Fruit fly (Drosophila melanogaster) whole organism, embryonic: Measurements from ENCODE around the gene CG31161.

Experiments
- Atf6 ChIP-seq: fragments of 200-800 bp; sonication (Bioruptor generic); IDR thresholded peaks from 2 replicates; pipeline ENCODE4 v1.3.6; 2022; ENCODE audit warnings: missing biosample characterization, missing genetic modification characterization
- CG10274 ChIP-seq: fragments of 200-800 bp; sonication (Bioruptor generic); optimal IDR thresholded peaks from 3 replicates; lab custom pipeline; 2017; ENCODE audit warnings: missing biosample characterization, mild to moderate bottlenecking, missing genetic modification characterization
- CG12155 ChIP-seq: fragments of 200-800 bp; sonication (Bioruptor generic); optimal IDR thresholded peaks from 3 replicates; lab custom pipeline; 2016; ENCODE audit warnings: missing biosample characterization, missing genetic modification characterization
- CG12769 ChIP-seq: fragments of 200-800 bp; sonication (Bioruptor generic); optimal IDR thresholded peaks from 2 replicates; lab custom pipeline; 2019; ENCODE audit warnings: missing biosample characterization, mild to moderate bottlenecking, missing genetic modification characterization, moderate library complexity
- CG12942 ChIP-seq: fragments of 200-800 bp; sonication (Bioruptor generic); optimal IDR thresholded peaks from 3 replicates; lab custom pipeline; 2016; ENCODE audit warnings: missing biosample characterization, missing genetic modification characterization
- CG14014 ChIP-seq: fragments of 200-800 bp; sonication (Bioruptor generic); IDR thresholded peaks from 2 replicates; pipeline ENCODE4 v1.3.6; 2022; ENCODE audit warnings: missing biosample characterization, missing genetic modification characterization
- CG15269 ChIP-seq: fragments of 200-800 bp; sonication (Bioruptor generic); optimal IDR thresholded peaks from 2 replicates; lab custom pipeline; 2018; ENCODE audit warnings: missing biosample characterization, mild to moderate bottlenecking, missing genetic modification characterization, moderate library complexity
- CG17186 ChIP-seq: fragments of 200-800 bp; sonication (Bioruptor generic); optimal IDR thresholded peaks from 3 replicates; lab custom pipeline; 2017; ENCODE audit warnings: missing biosample characterization, missing genetic modification reagents, missing genetic modification characterization
- CG17385 ChIP-seq: fragments of 200-800 bp; sonication (Bioruptor generic); optimal IDR thresholded peaks from 3 replicates; lab custom pipeline; 2018; ENCODE audit warnings: missing biosample characterization, mild to moderate bottlenecking, missing genetic modification characterization
- CG2678 ChIP-seq: fragments of 200-800 bp; sonication (Bioruptor generic); optimal IDR thresholded peaks from 3 replicates; lab custom pipeline; 2019; ENCODE audit warnings: missing biosample characterization, mild to moderate bottlenecking, missing genetic modification characterization, moderate library complexity
- CG30403 ChIP-seq: fragments of 200-800 bp; sonication (Bioruptor generic); optimal IDR thresholded peaks from 3 replicates; lab custom pipeline; 2016; ENCODE audit warnings: missing biosample characterization, missing genetic modification characterization
- CG32767 ChIP-seq: fragments of 200-800 bp; sonication (Bioruptor generic); IDR thresholded peaks from 2 replicates; pipeline ENCODE4 v1.3.6; 2022; ENCODE audit warnings: missing biosample characterization, missing genetic modification characterization
- CG8290 ChIP-seq, 3 experiments: fragments of 200-800 bp; sonication (Bioruptor generic); optimal IDR thresholded peaks; 2 replicates each; lab custom pipeline; 2016 to 2019; ENCODE audit warnings: missing biosample characterization in 3 of 3, missing genetic modification characterization in 3 of 3, mild to moderate bottlenecking in 2 of 3, moderate library complexity in 1 of 3
- CG9817 ChIP-seq: fragments of 200-800 bp; sonication (Bioruptor generic); optimal IDR thresholded peaks from 2 replicates; lab custom pipeline; 2018; ENCODE audit warnings: missing biosample characterization, mild to moderate bottlenecking, missing genetic modification characterization, moderate library complexity
- Chrac-16 ChIP-seq: fragments of 200-800 bp; sonication (Bioruptor generic); optimal IDR thresholded peaks from 3 replicates; lab custom pipeline; 2016; ENCODE audit warnings: missing biosample characterization, missing genetic modification characterization
- Eip74EF ChIP-seq, 2 experiments: fragments of 200-800 bp in 1 of 2; fragments of >200 bp in 1 of 2; sonication (Bioruptor generic) in 1 of 2; optimal IDR thresholded peaks; 2 replicates each; lab custom pipeline; 2017 to 2019; ENCODE audit warnings: missing biosample characterization in 2 of 2, missing genetic modification characterization in 2 of 2, mild to moderate bottlenecking in 1 of 2, moderate library complexity in 1 of 2
- H2.0 ChIP-seq: fragments of 200-800 bp; sonication (Bioruptor generic); IDR thresholded peaks from 2 replicates; pipeline ENCODE4 v1.3.6; 2022; ENCODE audit warnings: missing biosample characterization, missing genetic modification characterization
- HLH3B ChIP-seq: fragments of 200-800 bp; sonication (Bioruptor generic); IDR thresholded peaks from 2 replicates; pipeline ENCODE4 v1.3.6; 2022; ENCODE audit warnings: missing biosample characterization, missing genetic modification characterization
- Hr3 ChIP-seq: fragments of 200-800 bp; sonication (Bioruptor generic); optimal IDR thresholded peaks from 3 replicates; lab custom pipeline; 2016; ENCODE audit warnings: missing biosample characterization, missing genetic modification characterization
- Hr51 ChIP-seq, 2 experiments: fragments of 200-800 bp; sonication (Bioruptor generic); optimal IDR thresholded peaks; 2 replicates in 1 of 2; 3 replicates in 1 of 2; lab custom pipeline; 2016 to 2018; ENCODE audit warnings: missing biosample characterization in 2 of 2, missing genetic modification characterization in 2 of 2, mild to moderate bottlenecking in 1 of 2, moderate library complexity in 1 of 2
- Hsf ChIP-seq: fragments of 200-800 bp; sonication (Bioruptor generic); optimal IDR thresholded peaks from 3 replicates; lab custom pipeline; 2016; ENCODE audit warnings: missing biosample characterization, missing genetic modification characterization
- MBD-R2 ChIP-seq: fragments of 200-800 bp; sonication (Bioruptor generic); IDR thresholded peaks from 2 replicates; pipeline ENCODE4 v1.3.6; 2022; ENCODE audit warnings: missing biosample characterization, missing genetic modification characterization
- Oli ChIP-seq: fragments of 200-800 bp; sonication (Bioruptor generic); optimal IDR thresholded peaks from 2 replicates; lab custom pipeline; 2018; ENCODE audit warnings: missing biosample characterization, mild to moderate bottlenecking, missing genetic modification characterization, moderate library complexity
- PHDP ChIP-seq: fragments of 200-800 bp; sonication (Bioruptor generic); optimal IDR thresholded peaks from 3 replicates; lab custom pipeline; 2018; ENCODE audit warnings: missing biosample characterization, mild to moderate bottlenecking, missing genetic modification characterization, moderate library complexity
- Rfx ChIP-seq: fragments of 200-800 bp; sonication (Bioruptor generic); IDR thresholded peaks from 2 replicates; pipeline ENCODE4 v1.3.6; 2022; ENCODE audit warnings: missing biosample characterization, missing genetic modification characterization
- Sry-δ ChIP-seq: fragments of 200-800 bp; sonication (Bioruptor generic); optimal IDR thresholded peaks from 2 replicates; lab custom pipeline; 2016; ENCODE audit warnings: missing biosample characterization, missing genetic modification characterization
- Trl ChIP-seq, 3 experiments: fragments of >200 bp in 2 of 3; fragments of 200-800 bp in 1 of 3; sonication (Bioruptor generic) in 1 of 3; optimal IDR thresholded peaks; 2 replicates in 1 of 3; 3 replicates in 2 of 3; lab custom pipeline; 2016 to 2017; ENCODE audit warnings: missing biosample characterization in 1 of 3, missing genetic modification characterization in 1 of 3
- al ChIP-seq: fragments of 200-800 bp; sonication (Bioruptor generic); IDR thresholded peaks from 2 replicates; pipeline ENCODE4 v1.3.6; 2022; ENCODE audit warnings: missing biosample characterization, missing genetic modification characterization
- ara ChIP-seq: fragments of 200-800 bp; sonication (Bioruptor generic); IDR thresholded peaks from 2 replicates; pipeline ENCODE4 v1.3.6; 2022; ENCODE audit warnings: missing biosample characterization, missing genetic modification characterization
- chif ChIP-seq, 2 experiments: fragments of 200-800 bp; sonication (Bioruptor generic); optimal IDR thresholded peaks; 3 replicates each; lab custom pipeline; 2016; ENCODE audit warnings: missing biosample characterization in 2 of 2, missing genetic modification characterization in 2 of 2
- chn ChIP-seq: fragments of 200-800 bp; sonication (Bioruptor generic); optimal IDR thresholded peaks from 2 replicates; lab custom pipeline; 2016; ENCODE audit warnings: missing biosample characterization, missing genetic modification characterization
- da ChIP-seq: fragments of 200-800 bp; sonication (Bioruptor generic); optimal IDR thresholded peaks from 2 replicates; lab custom pipeline; 2016; ENCODE audit warnings: missing biosample characterization, missing genetic modification characterization
- dmrt99B ChIP-seq: fragments of 200-800 bp; sonication (Bioruptor generic); optimal IDR thresholded peaks from 2 replicates; lab custom pipeline; 2018; ENCODE audit warnings: missing biosample characterization, mild to moderate bottlenecking, missing genetic modification characterization, moderate library complexity
- fu2 ChIP-seq: fragments of 200-800 bp; sonication (Bioruptor generic); optimal IDR thresholded peaks from 2 replicates; lab custom pipeline; 2016; ENCODE audit warnings: missing biosample characterization, missing genetic modification characterization
- gem ChIP-seq: fragments of 200-800 bp; sonication (Bioruptor generic); optimal IDR thresholded peaks from 2 replicates; lab custom pipeline; 2019; ENCODE audit warnings: missing biosample characterization, mild to moderate bottlenecking, missing genetic modification characterization, moderate library complexity
- gsb ChIP-seq: fragments of 200-800 bp; sonication (Bioruptor generic); IDR thresholded peaks from 2 replicates; pipeline ENCODE4 v1.3.6; 2022; ENCODE audit warnings: missing biosample characterization, missing genetic modification characterization
- ind ChIP-seq: fragments of 200-800 bp; sonication (Bioruptor generic); optimal IDR thresholded peaks from 3 replicates; lab custom pipeline; 2016; ENCODE audit warnings: missing biosample characterization, missing genetic modification characterization
- jing ChIP-seq: fragments of 200-800 bp; sonication (Bioruptor generic); optimal IDR thresholded peaks from 2 replicates; lab custom pipeline; 2018; ENCODE audit warnings: missing biosample characterization, mild to moderate bottlenecking, missing genetic modification characterization
- lola ChIP-seq, 3 experiments: fragments of >200 bp in 2 of 3; fragments of 200-800 bp in 1 of 3; sonication (Bioruptor generic) in 1 of 3; optimal IDR thresholded peaks; 2 replicates each; lab custom pipeline; 2017 to 2019; ENCODE audit warnings: missing biosample characterization in 3 of 3, missing genetic modification characterization in 3 of 3, mild to moderate bottlenecking in 1 of 3, moderate library complexity in 1 of 3
- nmo ChIP-seq: fragments of 200-800 bp; sonication (Bioruptor generic); optimal IDR thresholded peaks from 2 replicates; lab custom pipeline; 2018; ENCODE audit warnings: missing biosample characterization, mild to moderate bottlenecking, missing genetic modification characterization, moderate library complexity
- pan ChIP-seq, 4 experiments: fragments of >200 bp in 3 of 4; fragments of 200-800 bp in 1 of 4; sonication (Bioruptor generic) in 1 of 4; optimal IDR thresholded peaks in 3 of 4; IDR thresholded peaks in 1 of 4; 2 replicates each; pipeline versions ENCODE4 v1.3.6 to Lab custom; 2017 to 2022; ENCODE audit warnings: missing biosample characterization in 2 of 4, missing genetic modification characterization in 2 of 4, mixed read lengths in 1 of 4
- ranshi ChIP-seq: fragments of 200-800 bp; sonication (Bioruptor generic); IDR thresholded peaks from 2 replicates; pipeline ENCODE4 v1.3.6; 2022; ENCODE audit warnings: missing biosample characterization, missing genetic modification characterization
- row ChIP-seq: fragments of 200-800 bp; sonication (Bioruptor generic); IDR thresholded peaks from 3 replicates; pipeline ENCODE4 v1.3.6; 2022; ENCODE audit warnings: missing biosample characterization, missing genetic modification characterization
- sens ChIP-seq: fragments of 200-800 bp; sonication (Bioruptor generic); peaks from one replicate; lab custom pipeline; 2016; ENCODE audit warnings: missing biosample characterization, missing genetic modification characterization
- tio ChIP-seq: fragments of 200-800 bp; sonication (Bioruptor generic); optimal IDR thresholded peaks from 2 replicates; lab custom pipeline; 2017; ENCODE audit warnings: missing biosample characterization, missing genetic modification characterization, inconsistent platforms
- trh ChIP-seq: fragments of 200-800 bp; sonication (Bioruptor generic); optimal IDR thresholded peaks from 2 replicates; lab custom pipeline; 2016; ENCODE audit warnings: missing biosample characterization, missing genetic modification characterization
- unpg ChIP-seq: fragments of 200-800 bp; sonication (Bioruptor generic); optimal IDR thresholded peaks from 3 replicates; lab custom pipeline; 2018; ENCODE audit warnings: missing biosample characterization, mild to moderate bottlenecking, missing genetic modification characterization, moderate library complexity
- zfh2 ChIP-seq: fragments of 200-800 bp; sonication (Bioruptor generic); optimal IDR thresholded peaks from 2 replicates; lab custom pipeline; 2016; ENCODE audit warnings: missing biosample characterization, missing genetic modification characterization

CG31161 gene

dm6 chr3R:22627936-22628513 lies 11.7 kb downstream of the CG31161 start (continued):
- TF ChIP-seq CG15269 (tag; lab: Kevin White, UChicago) (peak; percentile 62), CG17186 (GFP tag; lab: Kevin White, UChicago) (no peak), nmo (GFP tag; lab: Kevin White, UChicago) (peak; percentile 18), ranshi (GFP tag; lab: Robert Waterston, UW) (no peak), Sry-δ (GFP tag; lab: Kevin White, UChicago) (no peak), Atf6 (GFP tag; lab: Robert Waterston, UW) (peak; percentile 31; the same call in 1 of the 2 replicates), ind (peak; percentile 16), Hsf (peak; percentile 41), jing (GFP tag; lab: Kevin White, UChicago) (no peak), sens (GFP tag; lab: Kevin White, UChicago) (peak; percentile 64), CG17385 (peak; percentile 50), CG14014 (GFP tag; lab: Robert Waterston, UW) (peak; percentile 55; the same call in 1 of the 2 replicates), MBD-R2 (GFP tag; lab: Robert Waterston, UW) (peak; percentile 23; the same call in 1 of the 2 replicates), PHDP (peak; percentile 34), tio (GFP tag; lab: Kevin White, UChicago) (no peak), HLH3B (GFP tag; lab: Robert Waterston, UW) (0 out of 2 replicates have a peak, but pooled peaks have one; percentile 8), da (GFP tag; lab: Kevin White, UChicago) (no peak), fu2 (GFP tag; lab: Kevin White, UChicago) (peak; percentile 2), Hr51 (GFP tag; optimal IDR thresholded peaks at IDR 0.05; lab: Kevin White, UChicago) (peak in 1 of 2 experiments; percentile 58), lola (GFP tag; optimal IDR thresholded peaks at IDR 0.05; lab: Kevin White, UChicago) (no peak), chn (GFP tag; lab: Kevin White, UChicago) (peak; percentile 23), row (GFP tag; lab: Robert Waterston, UW) (peak; percentile 75), ara (GFP tag; lab: Robert Waterston, UW) (no peak), CG30403 (GFP tag; lab: Kevin White, UChicago) (peak; percentile 8), CG9817 (tag; lab: Kevin White, UChicago) (peak; percentile 47), CG10274 (GFP tag; lab: Kevin White, UChicago) (no peak), H2.0 (GFP tag; lab: Robert Waterston, UW) (peak; percentile 43), al (no peak), CG2678 (tag; lab: Kevin White, UChicago) (peak; percentile 37), CG8290 (GFP tag; optimal IDR thresholded peaks at IDR 0.05; lab: Kevin White, UChicago) (no peak), CG8290 (tag; optimal IDR thresholded peaks at IDR 0.05; lab: Kevin White, UChicago) (no peak), CG12155 (GFP tag; lab: Kevin White, UChicago) (peak; percentile 28), Eip74EF (GFP tag; optimal IDR thresholded peaks at IDR 0.05; lab: Kevin White, UChicago) (no peak), CG32767 (GFP tag; lab: Robert Waterston, UW) (peak; percentile 54; the same call in 1 of the 2 replicates), trh (no peak), unpg (peak; percentile 49), CG12769 (tag; lab: Kevin White, UChicago) (peak; percentile 50), zfh2 (GFP tag; lab: Kevin White, UChicago) (peak; percentile 25), dmrt99B (tag; lab: Kevin White, UChicago) (peak; percentile 31), gsb (GFP tag; lab: Robert Waterston, UW) (no peak), CG12942 (peak; percentile 14), Chrac-16 (peak; percentile 14), Hr3 (GFP tag; lab: Kevin White, UChicago) (peak; percentile 37), gem (tag; lab: Kevin White, UChicago) (peak; percentile 57), pan (optimal IDR thresholded peaks at IDR 0.05; lab: Kevin White, UChicago) (no peak), pan (GFP tag; optimal IDR thresholded peaks at IDR 0.05 in 1 of 2, IDR thresholded peaks at IDR 0.05 in 1 of 2) (peak in 1 of 2 experiments; percentile 41), Trl (optimal IDR thresholded peaks at IDR 0.05; lab: Kevin White, UChicago) (no peak), Trl (GFP tag; optimal IDR thresholded peaks at IDR 0.05; lab: Kevin White, UChicago) (no peak), chif (GFP tag; optimal IDR thresholded peaks at IDR 0.05; lab: Kevin White, UChicago) (peak in 1 of 2 experiments; percentile 43), Rfx (GFP tag; lab: Robert Waterston, UW) (peak; percentile 42; the same call in 1 of the 2 replicates), Oli (tag; lab: Kevin White, UChicago) (peak; percentile 39)
